Fruit fly (Drosophila melanogaster): ENCODE data around the gene Dhc64C.
A peak's percentile ranks its signal among the peaks of the same experiment; 100 is the strongest.

Dhc64C gene

DNA sequence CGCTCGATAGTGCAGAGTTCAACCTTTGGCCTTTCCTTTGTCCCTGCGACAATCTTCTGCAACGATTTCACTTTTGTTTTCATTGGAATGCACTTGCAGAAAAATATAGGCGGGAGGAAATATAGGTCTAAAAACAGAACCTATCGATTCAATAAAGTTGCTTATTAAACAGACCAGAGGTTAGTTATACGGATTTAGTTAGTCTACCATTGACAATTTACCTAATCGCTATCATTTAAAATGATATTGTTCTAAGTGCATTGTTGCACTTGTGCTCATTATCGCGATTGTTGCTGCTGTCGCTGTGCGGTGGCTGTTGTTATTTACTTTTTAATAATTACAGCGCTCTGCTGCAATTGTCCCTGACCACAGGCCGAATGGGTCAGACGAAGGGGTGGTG lies 10.9 kb upstream of the Dhc64C start (continued):
- TF ChIP-seq CG16779 (tag; optimal IDR thresholded peaks at IDR 0.05) (peak; percentile 67), Blimp-1 (GFP tag; optimal IDR thresholded peaks at IDR 0.05) (no peak), pdm3 (GFP tag; optimal IDR thresholded peaks at IDR 0.05) (peak; percentile 86), Hr39 (GFP tag; optimal IDR thresholded peaks at IDR 0.05) (peak; percentile 51), Hr4 (GFP tag; optimal IDR thresholded peaks at IDR 0.05) (peak; percentile 65), CG11762 (GFP tag; optimal IDR thresholded peaks at IDR 0.05; ENCODE audit: insufficient read depth) (peak; percentile 67), Eip93F (GFP tag; optimal IDR thresholded peaks at IDR 0.05) (no peak), Eip75B (GFP tag; optimal IDR thresholded peaks at IDR 0.05) (peak; percentile 82), CG32006 (GFP tag; optimal IDR thresholded peaks at IDR 0.05) (peak; percentile 75), Sox102F (GFP tag; optimal IDR thresholded peaks at IDR 0.05) (no peak), CG6808 (GFP tag; optimal IDR thresholded peaks at IDR 0.05) (peak; percentile 82), salr (GFP tag; optimal IDR thresholded peaks at IDR 0.05) (peak; percentile 43 to 75), OdsH (GFP tag; optimal IDR thresholded peaks at IDR 0.05) (peak; percentile 59), CG6792 (GFP tag; optimal IDR thresholded peaks at IDR 0.05) (peak; percentile 76), Ets21C (GFP tag; optimal IDR thresholded peaks at IDR 0.05) (peak; percentile 23), CG34406 (GFP tag; optimal IDR thresholded peaks at IDR 0.05) (peak; percentile 61), achi (GFP tag; optimal IDR thresholded peaks at IDR 0.05) (peak; percentile 68), Met (GFP tag; optimal IDR thresholded peaks at IDR 0.05) (peak; percentile 51), spab (GFP tag; optimal IDR thresholded peaks at IDR 0.05) (peak; percentile 76), Sox14 (GFP tag; optimal IDR thresholded peaks at IDR 0.05) (peak; percentile 83), CG6163 (GFP tag; IDR thresholded peaks at IDR 0.05) (peak; percentile 84), CG11902 (GFP tag; optimal IDR thresholded peaks at IDR 0.05) (peak; percentile 55), Gug (GFP tag; IDR thresholded peaks at IDR 0.05) (peak; percentile 48; the same call in 1 of the 2 replicates), vri (GFP tag; optimal IDR thresholded peaks at IDR 0.05) (no peak), Eip78C (GFP tag) (peak; percentile 81), cyc (GFP tag; optimal IDR thresholded peaks at IDR 0.05) (peak; percentile 57), CG7368 (GFP tag; optimal IDR thresholded peaks at IDR 0.05) (peak; percentile 67), CG4318 (GFP tag; optimal IDR thresholded peaks at IDR 0.05) (peak; percentile 63), Smox (GFP tag; optimal IDR thresholded peaks at IDR 0.05) (peak; percentile 42), eg (GFP tag; IDR thresholded peaks at IDR 0.05) (peak; percentile 72), svp (GFP tag) (peak; percentile 89), CG6854 (GFP tag; optimal IDR thresholded peaks at IDR 0.05) (no peak), CG8632 (GFP tag; optimal IDR thresholded peaks at IDR 0.05) (peak; percentile 72), dsx (GFP tag; optimal IDR thresholded peaks at IDR 0.05; ENCODE audit: poor library complexity, severe bottlenecking) (peak; percentile 81)

DNA sequence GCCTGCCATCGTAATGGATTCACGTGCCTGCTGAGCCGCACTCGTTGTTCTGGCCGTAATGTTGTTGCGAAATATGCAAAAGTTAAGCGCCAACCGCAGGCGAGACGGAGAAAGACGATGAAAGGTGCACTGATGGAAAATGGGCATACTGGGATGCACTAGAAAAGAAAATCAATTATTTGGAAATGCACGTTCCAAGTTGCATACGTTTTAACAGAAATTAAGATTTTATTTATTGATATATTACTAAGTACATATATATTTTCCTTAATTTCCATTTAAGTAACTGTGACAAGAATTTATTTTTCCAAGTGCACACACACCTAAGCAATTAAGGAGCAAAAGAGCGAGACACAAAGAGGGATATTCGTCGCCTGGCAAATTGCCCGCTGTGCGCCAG lies 9.5 kb upstream of the Dhc64C start:
- TF ChIP-seq Lpt (GFP tag; optimal IDR thresholded peaks at IDR 0.05) (no peak), CG6276 (GFP tag; optimal IDR thresholded peaks at IDR 0.05) (no peak), topi (GFP tag; optimal IDR thresholded peaks at IDR 0.05) (no peak), CG16779 (tag; optimal IDR thresholded peaks at IDR 0.05) (no peak), CG3032 (tag; optimal IDR thresholded peaks at IDR 0.05) (no peak), esn (GFP tag; optimal IDR thresholded peaks at IDR 0.05) (no peak), CG3919 (GFP tag; optimal IDR thresholded peaks at IDR 0.05) (peak; percentile 36), Ets96B (tag; optimal IDR thresholded peaks at IDR 0.05) (no peak), salr (GFP tag; optimal IDR thresholded peaks at IDR 0.05) (no peak), svp (GFP tag) (peak; percentile 68), CG11762 (GFP tag; optimal IDR thresholded peaks at IDR 0.05; ENCODE audit: insufficient read depth) (no peak), CG34406 (GFP tag; optimal IDR thresholded peaks at IDR 0.05) (no peak), fd59A (GFP tag; optimal IDR thresholded peaks at IDR 0.05) (no peak), spab (GFP tag; optimal IDR thresholded peaks at IDR 0.05) (no peak), CG8319 (GFP tag; optimal IDR thresholded peaks at IDR 0.05) (no peak), lz (GFP tag; optimal IDR thresholded peaks at IDR 0.05) (no peak), Smox (GFP tag; optimal IDR thresholded peaks at IDR 0.05) (no peak), CG7368 (GFP tag; optimal IDR thresholded peaks at IDR 0.05) (no peak), fkh (GFP tag; optimal IDR thresholded peaks at IDR 0.05) (no peak), Hr4 (GFP tag; optimal IDR thresholded peaks at IDR 0.05) (peak; percentile 31), acj6 (GFP tag; optimal IDR thresholded peaks at IDR 0.05) (peak; percentile 7), CG1621 (tag; optimal IDR thresholded peaks at IDR 0.05) (no peak), CG6808 (GFP tag; optimal IDR thresholded peaks at IDR 0.05) (no peak), CG4318 (GFP tag; optimal IDR thresholded peaks at IDR 0.05) (peak; percentile 5), Hr39 (GFP tag; optimal IDR thresholded peaks at IDR 0.05) (no peak), CG11902 (GFP tag; optimal IDR thresholded peaks at IDR 0.05) (no peak), Gug (GFP tag; IDR thresholded peaks at IDR 0.05) (no peak), Eip93F (GFP tag; optimal IDR thresholded peaks at IDR 0.05) (no peak), net (GFP tag; optimal IDR thresholded peaks at IDR 0.05) (no peak), Hr38 (GFP tag; optimal IDR thresholded peaks at IDR 0.05) (no peak), CG15336 (GFP tag; IDR thresholded peaks at IDR 0.05) (peak; percentile 42; the same call in 1 of the 2 replicates), CG6792 (GFP tag; optimal IDR thresholded peaks at IDR 0.05) (no peak)

Data from whole organism, prepupa.